Fruit fly (Drosophila melanogaster) whole organism, embryonic: ENCODE data around the gene Wdr33.
A peak's percentile ranks its signal among the peaks of the same experiment; 100 is the strongest.

Source experiments
- CG10147 ChIP-seq: fragments of 200-800 bp; sonication (Bioruptor generic); optimal IDR thresholded peaks from 2 replicates; lab custom pipeline; 2019; ENCODE audit warnings: missing biosample characterization, mild to moderate bottlenecking, missing genetic modification characterization, moderate library complexity
- CG10267 ChIP-seq: fragments of 200-800 bp; sonication (Bioruptor generic); optimal IDR thresholded peaks from 2 replicates; lab custom pipeline; 2018; ENCODE audit warnings: missing biosample characterization, mild to moderate bottlenecking, missing genetic modification characterization, moderate library complexity
- CG12155 ChIP-seq: fragments of 200-800 bp; sonication (Bioruptor generic); optimal IDR thresholded peaks from 3 replicates; lab custom pipeline; 2016; ENCODE audit warnings: missing biosample characterization, missing genetic modification characterization
- CG12659 ChIP-seq: fragments of 200-800 bp; sonication (Bioruptor generic); optimal IDR thresholded peaks from 3 replicates; lab custom pipeline; 2017; ENCODE audit warnings: mild to moderate bottlenecking, missing biosample characterization, missing genetic modification reagents, missing genetic modification characterization
- CG14014 ChIP-seq: fragments of 200-800 bp; sonication (Bioruptor generic); IDR thresholded peaks from 2 replicates; pipeline ENCODE4 v1.3.6; 2022; ENCODE audit warnings: missing biosample characterization, missing genetic modification characterization
- CG15479 ChIP-seq: fragments of 200-800 bp; sonication (Bioruptor generic); optimal IDR thresholded peaks from 3 replicates; lab custom pipeline; 2019; ENCODE audit warnings: missing biosample characterization, mild to moderate bottlenecking, missing genetic modification characterization, moderate library complexity
- CG16813 ChIP-seq: fragments of 200-800 bp; sonication (Bioruptor generic); IDR thresholded peaks from 3 replicates; pipeline ENCODE4 v1.3.6; 2022; ENCODE audit warnings: missing biosample characterization, missing genetic modification characterization; ENCODE audit not compliant: partially characterized antibody
- CG17912 ChIP-seq: fragments of 200-800 bp; sonication (Bioruptor generic); optimal IDR thresholded peaks from 2 replicates; lab custom pipeline; 2018; ENCODE audit warnings: missing biosample characterization, mild to moderate bottlenecking, missing genetic modification characterization
- CG18599 ChIP-seq: fragments of 200-800 bp; sonication (Bioruptor generic); optimal IDR thresholded peaks from 3 replicates; lab custom pipeline; 2017; ENCODE audit warnings: missing biosample characterization, missing genetic modification characterization, mild to moderate bottlenecking, moderate library complexity, missing genetic modification reagents
- CG31365 ChIP-seq: fragments of 200-800 bp; sonication (Bioruptor generic); optimal IDR thresholded peaks from 2 replicates; lab custom pipeline; 2018; ENCODE audit warnings: missing biosample characterization, mild to moderate bottlenecking, missing genetic modification characterization
- CG33213 ChIP-seq: fragments of 200-800 bp; sonication (Bioruptor generic); optimal IDR thresholded peaks from 3 replicates; lab custom pipeline; 2016; ENCODE audit warnings: missing biosample characterization, missing genetic modification characterization
- CG3407 ChIP-seq: fragments of 200-800 bp; sonication (Bioruptor generic); optimal IDR thresholded peaks from 2 replicates; lab custom pipeline; 2018; ENCODE audit warnings: missing biosample characterization, mild to moderate bottlenecking, missing genetic modification characterization
- CG3726 ChIP-seq: fragments of 200-800 bp; sonication (Bioruptor generic); IDR thresholded peaks from 3 replicates; pipeline ENCODE4, ENCODE4 v1.3.6; 2022; ENCODE audit warnings: missing biosample characterization, missing genetic modification characterization
- CG42726 ChIP-seq: fragments of 200-800 bp; sonication (Bioruptor generic); IDR thresholded peaks from 2 replicates; pipeline ENCODE4 v1.3.6; 2022; ENCODE audit warnings: missing biosample characterization, missing genetic modification characterization; ENCODE audit not compliant: partially characterized antibody
- CG4282 ChIP-seq: fragments of 200-800 bp; sonication (Bioruptor generic); optimal IDR thresholded peaks from 2 replicates; lab custom pipeline; 2016; ENCODE audit warnings: missing biosample characterization, missing genetic modification characterization
- CG4360 ChIP-seq: fragments of 200-800 bp; sonication (Bioruptor generic); IDR thresholded peaks from 2 replicates; pipeline ENCODE4 v1.3.6; 2022; ENCODE audit warnings: missing biosample characterization, missing genetic modification characterization
- CG4404 ChIP-seq: fragments of 200-800 bp; sonication (Bioruptor generic); IDR thresholded peaks from 2 replicates; pipeline ENCODE4 v1.3.6; 2022; ENCODE audit warnings: missing biosample characterization, missing genetic modification characterization
- CG6654 ChIP-seq: fragments of 200-800 bp; sonication (Bioruptor generic); optimal IDR thresholded peaks from 2 replicates; lab custom pipeline; 2017; ENCODE audit warnings: missing biosample characterization, mild to moderate bottlenecking, missing genetic modification characterization
- CG9797 ChIP-seq: fragments of 200-800 bp; sonication (Bioruptor generic); optimal IDR thresholded peaks from 3 replicates; lab custom pipeline; 2018; ENCODE audit warnings: missing biosample characterization, mild to moderate bottlenecking, missing genetic modification characterization
- CHES-1-like ChIP-seq: fragments of 200-800 bp; sonication (Bioruptor generic); optimal IDR thresholded peaks from 2 replicates; lab custom pipeline; 2016; ENCODE audit warnings: missing biosample characterization, missing genetic modification characterization
- CoRest ChIP-seq: fragments of 200-800 bp; sonication (Bioruptor generic); optimal IDR thresholded peaks from 3 replicates; lab custom pipeline; 2018; ENCODE audit warnings: missing biosample characterization, mild to moderate bottlenecking, missing genetic modification characterization, moderate library complexity
- E2f2 ChIP-seq: fragments of 200-800 bp; sonication (Bioruptor generic); IDR thresholded peaks from 2 replicates; pipeline ENCODE4 v1.3.6; 2022; ENCODE audit warnings: missing biosample characterization, missing genetic modification characterization
- H2.0 ChIP-seq: fragments of 200-800 bp; sonication (Bioruptor generic); IDR thresholded peaks from 2 replicates; pipeline ENCODE4 v1.3.6; 2022; ENCODE audit warnings: missing biosample characterization, missing genetic modification characterization
- HHEX ChIP-seq: fragments of 200-800 bp; sonication (Bioruptor generic); optimal IDR thresholded peaks from 3 replicates; lab custom pipeline; 2017; ENCODE audit warnings: missing biosample characterization, mild to moderate bottlenecking, missing genetic modification characterization, missing genetic modification reagents
- NC2α ChIP-seq: fragments of 200-800 bp; sonication (Bioruptor generic); optimal IDR thresholded peaks from 2 replicates; lab custom pipeline; 2016; ENCODE audit warnings: missing biosample characterization, missing genetic modification characterization
- NC2β ChIP-seq: fragments of 200-800 bp; sonication (Bioruptor generic); optimal IDR thresholded peaks from 2 replicates; lab custom pipeline; 2016; ENCODE audit warnings: missing biosample characterization, missing genetic modification characterization
- NK7.1 ChIP-seq: fragments of 200-800 bp; sonication (Bioruptor generic); optimal IDR thresholded peaks from 3 replicates; lab custom pipeline; 2016; ENCODE audit warnings: missing biosample characterization, missing genetic modification characterization
- Side ChIP-seq: fragments of 200-800 bp; sonication (Bioruptor generic); optimal IDR thresholded peaks from 2 replicates; lab custom pipeline; 2016; ENCODE audit warnings: missing biosample characterization, missing genetic modification characterization
- Sox100B ChIP-seq: fragments of 200-800 bp; sonication (Bioruptor generic); optimal IDR thresholded peaks from 3 replicates; lab custom pipeline; 2018; ENCODE audit warnings: missing biosample characterization, mild to moderate bottlenecking, missing genetic modification characterization
- Sox102F ChIP-seq: fragments of 200-800 bp; sonication (Bioruptor generic); optimal IDR thresholded peaks from 2 replicates; lab custom pipeline; 2018; ENCODE audit warnings: missing biosample characterization, mild to moderate bottlenecking, missing genetic modification characterization, moderate library complexity
- Sry-δ ChIP-seq: fragments of 200-800 bp; sonication (Bioruptor generic); optimal IDR thresholded peaks from 2 replicates; lab custom pipeline; 2016; ENCODE audit warnings: missing biosample characterization, missing genetic modification characterization
- Stat92E ChIP-seq, 3 experiments: fragments of >200 bp in 2 of 3; fragments of 200-800 bp in 1 of 3; sonication (Bioruptor generic) in 1 of 3; optimal IDR thresholded peaks; 2 replicates each; lab custom pipeline; 2017 to 2019; ENCODE audit warnings: missing biosample characterization in 3 of 3, missing genetic modification characterization in 3 of 3, mild to moderate bottlenecking in 1 of 3, moderate library complexity in 1 of 3
- ara ChIP-seq: fragments of 200-800 bp; sonication (Bioruptor generic); IDR thresholded peaks from 2 replicates; pipeline ENCODE4 v1.3.6; 2022; ENCODE audit warnings: missing biosample characterization, missing genetic modification characterization
- dan ChIP-seq: fragments of 200-800 bp; sonication (Bioruptor generic); IDR thresholded peaks from 2 replicates; pipeline ENCODE4 v1.3.6; 2022; ENCODE audit warnings: missing biosample characterization, missing genetic modification characterization
- dimm ChIP-seq: fragments of 200-800 bp; sonication (Bioruptor generic); IDR thresholded peaks from 2 replicates; pipeline ENCODE4 v1.3.6; 2022; ENCODE audit warnings: missing biosample characterization, missing genetic modification characterization
- dmrt99B ChIP-seq: fragments of 200-800 bp; sonication (Bioruptor generic); optimal IDR thresholded peaks from 2 replicates; lab custom pipeline; 2018; ENCODE audit warnings: missing biosample characterization, mild to moderate bottlenecking, missing genetic modification characterization, moderate library complexity
- dpn ChIP-seq, 2 experiments: fragments of 200-800 bp; sonication (Bioruptor generic); optimal IDR thresholded peaks; 3 replicates each; lab custom pipeline; 2016; ENCODE audit warnings: missing biosample characterization in 2 of 2, missing genetic modification characterization in 2 of 2
- gem ChIP-seq: fragments of 200-800 bp; sonication (Bioruptor generic); optimal IDR thresholded peaks from 2 replicates; lab custom pipeline; 2019; ENCODE audit warnings: missing biosample characterization, mild to moderate bottlenecking, missing genetic modification characterization, moderate library complexity
- hbn ChIP-seq: fragments of 200-800 bp; sonication (Bioruptor generic); IDR thresholded peaks from 2 replicates; pipeline ENCODE4 v1.3.6; 2022; ENCODE audit warnings: missing biosample characterization, missing genetic modification characterization; ENCODE audit not compliant: partially characterized antibody
- hkb ChIP-seq, 2 experiments: fragments of 200-800 bp in 1 of 2; fragments of >200 bp in 1 of 2; sonication (Bioruptor generic) in 1 of 2; IDR thresholded peaks in 1 of 2; optimal IDR thresholded peaks in 1 of 2; 2 replicates each; pipeline versions ENCODE4 v1.3.6 to Lab custom; 2017 to 2022; ENCODE audit warnings: missing biosample characterization in 1 of 2, missing genetic modification characterization in 1 of 2
- lbe ChIP-seq: fragments of 200-800 bp; sonication (Bioruptor generic); optimal IDR thresholded peaks from 2 replicates; lab custom pipeline; 2016; ENCODE audit warnings: missing biosample characterization, mild to moderate bottlenecking, missing genetic modification characterization
- prd ChIP-seq, 3 experiments: fragments of >200 bp in 2 of 3; fragments of 200-800 bp in 1 of 3; sonication (Bioruptor generic) in 1 of 3; optimal IDR thresholded peaks in 2 of 3; IDR thresholded peaks in 1 of 3; 2 replicates in 2 of 3; 3 replicates in 1 of 3; pipeline versions ENCODE4 v1.3.6 to Lab custom; 2017 to 2022; ENCODE audit warnings: missing biosample characterization in 1 of 3, missing genetic modification characterization in 1 of 3
- psq ChIP-seq: fragments of 200-800 bp; sonication (Bioruptor generic); optimal IDR thresholded peaks from 2 replicates; lab custom pipeline; 2017; ENCODE audit warnings: missing biosample characterization, missing genetic modification characterization
- salm ChIP-seq: fragments of 200-800 bp; sonication (Bioruptor generic); optimal IDR thresholded peaks from 2 replicates; lab custom pipeline; 2018; ENCODE audit warnings: missing biosample characterization, mild to moderate bottlenecking, missing genetic modification characterization
- seq ChIP-seq: fragments of 200-800 bp; sonication (Bioruptor generic); IDR thresholded peaks from 2 replicates; pipeline ENCODE4 v1.3.6; 2022; ENCODE audit warnings: missing biosample characterization, missing genetic modification characterization
- trem ChIP-seq: fragments of 200-800 bp; optimal IDR thresholded peaks from 3 replicates; lab custom pipeline; 2019; ENCODE audit warnings: missing biosample characterization, mild to moderate bottlenecking, missing genetic modification characterization, moderate library complexity
- wek ChIP-seq: fragments of 200-800 bp; sonication (Bioruptor generic); optimal IDR thresholded peaks from 3 replicates; lab custom pipeline; 2018; ENCODE audit warnings: missing biosample characterization, mild to moderate bottlenecking, missing genetic modification characterization, moderate library complexity

Wdr33 gene

DNA sequence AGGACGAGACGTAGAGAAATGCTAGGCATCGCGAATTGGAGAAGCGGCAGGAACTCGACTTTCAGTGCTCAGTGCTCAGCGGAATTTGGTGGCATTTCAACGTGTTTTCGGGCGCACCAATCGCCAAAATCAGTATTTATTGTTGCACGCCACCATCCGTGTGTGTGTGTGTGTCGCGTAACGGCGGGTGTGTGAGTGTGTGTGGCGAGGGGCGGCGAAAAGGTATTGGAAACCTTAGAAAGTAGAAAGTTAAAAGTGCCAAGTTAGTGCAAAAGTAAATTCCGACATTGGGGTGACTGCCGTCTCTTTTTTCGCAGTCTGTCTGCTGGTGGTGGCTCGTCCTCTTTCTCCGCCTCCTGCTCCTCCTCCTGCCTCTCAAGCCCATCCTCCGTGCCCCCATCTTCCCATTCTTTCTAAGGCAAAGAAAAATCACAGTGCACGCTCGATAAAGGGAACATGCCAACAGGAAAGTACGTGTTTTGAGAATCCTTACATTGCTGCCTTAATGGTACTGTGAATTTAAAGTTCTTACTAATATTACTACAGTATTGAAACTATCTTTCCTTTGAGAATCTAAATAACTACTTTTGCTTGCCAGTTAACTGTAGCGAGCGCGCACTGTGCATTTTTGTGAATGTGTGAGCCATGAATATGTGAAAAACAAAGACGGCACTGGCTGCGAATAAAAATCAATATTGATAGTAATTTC, 25.8 kb downstream of the Wdr33 start (continued):
- TF ChIP-seq CG3407 (GFP tag; lab: Kevin White, UChicago) (no peak), CoRest (peak; percentile 49), trem (tag; lab: Kevin White, UChicago) (no peak), seq (GFP tag; lab: Robert Waterston, UW) (0 out of 2 replicates have a peak, but pooled peaks have one; percentile 5), CG16813 (no peak), CG18599 (GFP tag; lab: Kevin White, UChicago) (peak; percentile 81), CG9797 (no peak), CG4404 (0 out of 2 replicates have a peak, but pooled peaks have one; percentile 26), NC2α (GFP tag; lab: Kevin White, UChicago) (no peak), CG10147 (peak; percentile 35), NC2β (GFP tag; lab: Kevin White, UChicago) (no peak), CG12155 (GFP tag; lab: Kevin White, UChicago) (no peak), Sox100B (GFP tag; lab: Kevin White, UChicago) (no peak), Sry-δ (GFP tag; lab: Kevin White, UChicago) (no peak), CG10267 (no peak), wek (GFP tag; lab: Kevin White, UChicago) (no peak), hbn (GFP tag; lab: Robert Waterston, UW) (no peak), CG31365 (tag; lab: Kevin White, UChicago) (no peak), CHES-1-like (no peak), hkb (optimal IDR thresholded peaks at IDR 0.05; lab: Kevin White, UChicago) (no peak), hkb (GFP tag; IDR thresholded peaks at IDR 0.05; lab: Robert Waterston, UW) (peak; percentile 52; the same call in 1 of the 2 replicates), Stat92E (GFP tag; optimal IDR thresholded peaks at IDR 0.05; lab: Kevin White, UChicago) (no peak), Side (no peak), CG33213 (GFP tag; lab: Kevin White, UChicago) (peak; percentile 24), dimm (no peak), H2.0 (GFP tag; lab: Robert Waterston, UW) (peak; percentile 39; the same call in 1 of the 2 replicates), prd (optimal IDR thresholded peaks at IDR 0.05; lab: Kevin White, UChicago) (no peak), prd (GFP tag; IDR thresholded peaks at IDR 0.05; lab: Robert Waterston, UW) (peak; percentile 66; the same call in 2 of the 3 replicates), salm (tag; lab: Kevin White, UChicago) (no peak), E2f2 (no peak), CG12659 (GFP tag; lab: Kevin White, UChicago) (peak; percentile 34), CG6654 (GFP tag; lab: Kevin White, UChicago) (no peak), CG3726 (GFP tag; lab: Robert Waterston, UW) (no peak), CG4360 (GFP tag; lab: Robert Waterston, UW) (no peak), dan (no peak), Sox102F (GFP tag; lab: Kevin White, UChicago) (peak; percentile 63), NK7.1 (GFP tag; lab: Kevin White, UChicago) (no peak), dpn (GFP tag; optimal IDR thresholded peaks at IDR 0.05; lab: Kevin White, UChicago) (peak; percentile 25 to 55), CG4282 (no peak), psq (GFP tag; lab: Kevin White, UChicago) (no peak), CG42726 (GFP tag; lab: Robert Waterston, UW) (no peak), CG15479 (no peak), CG17912 (no peak), CG14014 (GFP tag; lab: Robert Waterston, UW) (peak; percentile 62; the same call in 1 of the 2 replicates), HHEX (GFP tag; lab: Kevin White, UChicago) (peak; percentile 59), gem (tag; lab: Kevin White, UChicago) (peak; percentile 70), dmrt99B (tag; lab: Kevin White, UChicago) (peak; percentile 77), ara (GFP tag; lab: Robert Waterston, UW) (no peak), lbe (no peak)
